Worm (Caenorhabditis elegans) whole organism, midembryonic: ENCODE measurements around the gene F59B1.4.

ENCODE experiments used
- klf-2 ChIP-seq: fragments of 200-800 bp; sonication (Bioruptor generic); conservative IDR thresholded peaks from 2 replicates; pipeline ENCODE4 v1.3.6; 2022; ENCODE audit warnings: missing genetic modification reagents, missing genetic modification characterization, missing compliant biosample characterization
- ref-1 ChIP-seq: fragments of 200-800 bp; sonication (Bioruptor generic); conservative IDR thresholded peaks from 2 replicates; pipeline ENCODE4 v1.3.6; 2022; ENCODE audit warnings: missing genetic modification reagents, missing genetic modification characterization, missing compliant biosample characterization
- tab-1 ChIP-seq: fragments of 200-800 bp; sonication (Bioruptor generic); IDR thresholded peaks from 2 replicates; pipeline ENCODE4 v1.3.6; 2022; ENCODE audit warnings: missing genetic modification characterization, missing compliant biosample characterization

DNA sequence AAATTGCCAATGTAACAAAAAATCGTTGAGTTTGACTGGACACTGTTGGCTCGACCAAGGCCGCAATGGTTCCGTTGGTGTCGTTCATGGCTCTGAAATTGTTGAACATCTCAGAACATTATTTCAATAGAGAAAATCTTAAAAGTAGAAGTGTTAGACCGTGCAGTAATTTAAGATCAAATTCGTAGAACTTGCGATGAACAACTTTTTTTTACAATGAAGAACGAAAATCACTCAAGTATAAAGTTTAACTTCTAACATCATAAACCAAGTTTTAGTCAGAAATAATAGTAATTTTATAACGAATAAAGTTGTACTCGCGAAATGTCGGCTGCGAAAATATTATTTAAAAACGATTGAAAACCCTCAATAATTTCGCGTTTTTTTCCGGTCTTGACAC, 10.2 kb upstream of the F59B1.4 start, which contains the start of gene srx-41:
- TF ChIP-seq tab-1 (GFP tag; lab: Robert Waterston, UW) = no peak
- TF ChIP-seq klf-2 (GFP tag; lab: Robert Waterston, UW) = no peak
- no peak for TF ChIP-seq ref-1 (GFP tag; lab: Robert Waterston, UW)
